Fruit fly (Drosophila melanogaster) whole organism, embryonic: Measurements from ENCODE around the gene CG15635.

Experiments used
- Atf3 ChIP-seq: fragments of 200-800 bp; sonication (Bioruptor generic); optimal IDR thresholded peaks from 3 replicates; lab custom pipeline; 2016; ENCODE audit warnings: missing biosample characterization, missing genetic modification characterization
- CG10274 ChIP-seq: fragments of 200-800 bp; sonication (Bioruptor generic); optimal IDR thresholded peaks from 3 replicates; lab custom pipeline; 2017; ENCODE audit warnings: missing biosample characterization, mild to moderate bottlenecking, missing genetic modification characterization
- CG10565 ChIP-seq: fragments of 200-800 bp; sonication (Bioruptor generic); optimal IDR thresholded peaks from 3 replicates; lab custom pipeline; 2016; ENCODE audit warnings: missing biosample characterization, mild to moderate bottlenecking, missing genetic modification characterization
- CG6765 ChIP-seq: fragments of 200-800 bp; sonication (Bioruptor generic); optimal IDR thresholded peaks from 3 replicates; lab custom pipeline; 2017; ENCODE audit warnings: missing biosample characterization, mild to moderate bottlenecking, missing genetic modification characterization
- CG8478 ChIP-seq: fragments of >200 bp; optimal IDR thresholded peaks from 2 replicates; lab custom pipeline; 2018
- E2f2 ChIP-seq: fragments of 200-800 bp; sonication (Bioruptor generic); IDR thresholded peaks from 2 replicates; pipeline ENCODE4 v1.3.6; 2022; ENCODE audit warnings: missing biosample characterization, missing genetic modification characterization
- Sox102F ChIP-seq: fragments of 200-800 bp; sonication (Bioruptor generic); optimal IDR thresholded peaks from 2 replicates; lab custom pipeline; 2018; ENCODE audit warnings: missing biosample characterization, mild to moderate bottlenecking, missing genetic modification characterization, moderate library complexity
- Trl ChIP-seq, 3 experiments: fragments of >200 bp in 2 of 3; fragments of 200-800 bp in 1 of 3; sonication (Bioruptor generic) in 1 of 3; optimal IDR thresholded peaks; 2 replicates in 1 of 3; 3 replicates in 2 of 3; lab custom pipeline; 2016 to 2017; ENCODE audit warnings: missing biosample characterization in 1 of 3, missing genetic modification characterization in 1 of 3
- corto ChIP-seq: fragments of 200-800 bp; sonication (Bioruptor generic); optimal IDR thresholded peaks from 2 replicates; lab custom pipeline; 2016; ENCODE audit warnings: missing biosample characterization, mild to moderate bottlenecking, missing genetic modification characterization, moderate library complexity
- kay ChIP-seq: fragments of 200-800 bp; sonication (Bioruptor generic); optimal IDR thresholded peaks from 2 replicates; lab custom pipeline; 2016; ENCODE audit warnings: missing biosample characterization, missing genetic modification characterization
- lmd ChIP-seq: fragments of 200-800 bp; sonication (Bioruptor generic); IDR thresholded peaks from 2 replicates; pipeline ENCODE4 v1.3.6; 2022; ENCODE audit warnings: missing biosample characterization, missing genetic modification characterization
- mld ChIP-seq: fragments of 200-800 bp; sonication (Bioruptor generic); IDR thresholded peaks from 3 replicates; pipeline ENCODE4 v1.3.6; 2022; ENCODE audit warnings: missing biosample characterization, missing genetic modification characterization; ENCODE audit not compliant: partially characterized antibody
- sd ChIP-seq: fragments of 200-800 bp; sonication (Bioruptor generic); optimal IDR thresholded peaks from 3 replicates; lab custom pipeline; 2018; ENCODE audit warnings: missing biosample characterization, mild to moderate bottlenecking, missing genetic modification characterization, moderate library complexity

DNA sequence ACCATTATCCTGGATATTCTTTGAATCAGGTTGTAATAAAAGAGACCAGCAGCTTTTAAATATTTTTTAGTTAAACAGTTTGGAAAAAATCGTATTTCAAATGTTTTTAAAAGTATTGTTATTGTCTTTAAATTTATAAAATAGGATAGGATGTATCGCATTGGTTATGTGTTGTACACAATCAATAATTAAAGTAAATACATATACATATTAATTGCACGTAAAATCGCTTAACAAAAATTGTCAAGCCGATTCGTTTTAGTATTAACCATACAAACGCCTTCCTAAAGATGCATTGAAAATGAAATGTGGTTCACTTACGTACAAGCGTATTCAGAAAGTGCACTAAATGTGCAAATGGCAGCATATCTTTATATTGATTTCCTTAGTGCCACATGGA is 4.0 kb downstream of the CG15635 start, which contains the start of gene CG43798:
- TF ChIP-seq CG10274 (GFP tag; lab: Kevin White, UChicago) (no peak), sd (tag; lab: Kevin White, UChicago) (no peak), Sox102F (GFP tag; lab: Kevin White, UChicago) (no peak), CG8478 (lab: Kevin White, UChicago) (no peak), CG10565 (GFP tag; lab: Kevin White, UChicago) (no peak), corto (GFP tag; lab: Kevin White, UChicago) (no peak), E2f2 (GFP tag; lab: Robert Waterston, UW) (no peak), Trl (optimal IDR thresholded peaks at IDR 0.05; lab: Kevin White, UChicago) (no peak), Trl (GFP tag; optimal IDR thresholded peaks at IDR 0.05; lab: Kevin White, UChicago) (no peak), lmd (GFP tag; lab: Robert Waterston, UW) (no peak), kay (GFP tag; lab: Kevin White, UChicago) (no peak), mld (GFP tag; lab: Robert Waterston, UW) (no peak), CG6765 (GFP tag; lab: Kevin White, UChicago) (no peak), Atf3 (GFP tag; lab: Kevin White, UChicago) (no peak)
